Worm (Caenorhabditis elegans) whole organism, young adult: ENCODE data around the gene fbxb-115.

Experiments used
- F57A8.1 ChIP-seq: fragments of 200-800 bp; sonication (Bioruptor generic); optimal IDR thresholded peaks from 2 replicates; lab custom pipeline; 2018; ENCODE audit warnings: mild to moderate bottlenecking, missing genetic modification characterization, moderate library complexity, missing compliant biosample characterization
- hmg-20 ChIP-seq: fragments of 200-800 bp; sonication (Bioruptor generic); IDR thresholded peaks from 2 replicates; pipeline ENCODE4 v1.3.6; 2022; ENCODE audit warnings: missing genetic modification reagents, missing genetic modification characterization, missing compliant biosample characterization
- snpc-3.4 ChIP-seq: sonication (generic microtip); optimal IDR thresholded peaks from 2 replicates; lab custom pipeline; 2017; ENCODE audit warnings: missing genetic modification characterization, mild to moderate bottlenecking, missing compliant biosample characterization, antibody characterized with exemption, moderate library complexity, missing genotype, missing genetic modification reagents
- somi-1 ChIP-seq: fragments of 200-800 bp; sonication (Bioruptor generic); optimal IDR thresholded peaks from 2 replicates; lab custom pipeline; 2018; ENCODE audit warnings: mild to moderate bottlenecking, missing genetic modification characterization, missing compliant biosample characterization

fbxb-115 gene

DNA sequence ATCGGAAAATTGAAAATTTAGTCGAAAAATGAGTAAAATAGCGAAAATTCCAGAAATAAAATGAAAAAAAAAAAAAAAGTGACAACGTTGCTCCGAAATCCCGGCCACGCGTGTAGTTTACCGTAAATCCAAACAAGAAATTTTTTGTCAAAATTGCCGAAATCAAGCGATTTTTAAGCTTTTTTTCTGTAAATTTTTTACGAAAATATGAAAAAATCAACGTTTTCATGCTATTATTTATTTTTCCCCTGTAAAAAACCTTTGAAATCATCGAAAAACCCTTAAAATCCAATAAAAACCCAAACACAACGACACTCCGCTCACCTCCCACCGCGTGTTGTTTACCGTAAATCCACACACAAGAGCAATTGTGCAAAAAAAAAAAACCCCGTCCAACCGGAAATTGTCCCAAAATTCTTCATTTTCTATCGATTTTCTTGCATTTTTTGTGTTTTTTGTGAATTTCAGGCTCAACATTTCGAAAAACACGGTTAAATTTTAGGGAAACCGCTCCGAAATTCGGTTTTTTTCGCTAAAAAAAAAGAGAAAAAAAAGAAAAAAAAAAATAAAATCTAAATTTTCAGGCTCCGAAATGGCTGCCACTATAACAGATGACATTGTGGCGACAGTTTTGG is 49.9 kb downstream of the fbxb-115 start, which contains the start of the genes Y39B6A.3 and pph-5 (continued):
- TF ChIP-seq snpc-3.4 (peak; percentile 25), somi-1 (GFP tag; lab: Kevin White, UChicago) (no peak), hmg-20 (no peak), F57A8.1 (GFP tag; lab: Kevin White, UChicago) (no peak)
- TF ChIP-seq, all 124 proteins: peak for 8
